Worm (Caenorhabditis elegans): ENCODE measurements around the gene D2096.12.

Gene D2096.12

DNA sequence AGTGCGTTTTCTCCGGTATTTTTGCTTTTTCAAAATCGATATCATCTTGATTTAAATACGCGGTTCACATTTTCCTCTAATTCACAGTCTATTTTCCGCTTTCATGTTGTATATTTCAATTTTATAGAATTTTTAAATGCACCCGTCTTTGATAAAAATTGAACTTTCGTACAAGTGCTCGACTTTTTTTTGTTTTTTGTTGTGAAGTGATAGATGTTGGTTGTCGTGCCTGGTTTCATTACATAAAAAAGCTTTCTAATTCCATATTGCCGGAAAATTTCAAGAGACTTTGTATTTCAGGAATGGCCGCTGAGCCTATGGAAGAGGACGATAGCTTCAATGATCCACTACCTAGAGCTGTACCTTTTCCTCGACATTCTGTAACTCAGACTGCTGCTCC is at the start of gene D2096.12:
TSS of gene D2096.12 (plus strand) at position 301 of the 400 bp plus-strand sequence.
- TF ChIP-seq sem-2 (GFP tag; optimal IDR thresholded peaks at IDR 0.05), result no peak
- TF ChIP-seq pha-4 (tag; optimal IDR thresholded peaks at IDR 0.05), result no peak
- no peak for TF ChIP-seq tbx-8 (GFP tag; optimal IDR thresholded peaks at IDR 0.05)
- no peak for TF ChIP-seq sptf-1 (tag; optimal IDR thresholded peaks at IDR 0.05)
- TF ChIP-seq ces-1 (GFP tag; optimal IDR thresholded peaks at IDR 0.05), result no peak
- no peak for TF ChIP-seq snpc-4 (tag; optimal IDR thresholded peaks at IDR 0.05)
- TF ChIP-seq zip-8 (tag; optimal IDR thresholded peaks at IDR 0.05), result no peak
- no peak for TF ChIP-seq nhr-28 (tag; optimal IDR thresholded peaks at IDR 0.05)
- no peak for TF ChIP-seq lsy-2 (tag; optimal IDR thresholded peaks at IDR 0.05)
- TF ChIP-seq bed-3 (GFP tag; optimal IDR thresholded peaks at IDR 0.05), result no peak
- no peak for TF ChIP-seq nhr-76 (tag; optimal IDR thresholded peaks at IDR 0.05)
- no peak for TF ChIP-seq ceh-43 (GFP tag; optimal IDR thresholded peaks at IDR 0.05)
- no peak for TF ChIP-seq unc-120 (tag; optimal IDR thresholded peaks at IDR 0.05; ENCODE audit: poor library complexity, severe bottlenecking)
- TF ChIP-seq unc-62 (GFP tag; optimal IDR thresholded peaks at IDR 0.05), result no peak
- no peak for TF ChIP-seq elt-3 (tag; optimal IDR thresholded peaks at IDR 0.05)
- TF ChIP-seq mls-2 (tag; optimal IDR thresholded peaks at IDR 0.05), result no peak
- TF ChIP-seq ceh-39 (tag; optimal IDR thresholded peaks at IDR 0.05), result no peak
- TF ChIP-seq ceh-83 (GFP tag; optimal IDR thresholded peaks at IDR 0.05), result no peak

DNA sequence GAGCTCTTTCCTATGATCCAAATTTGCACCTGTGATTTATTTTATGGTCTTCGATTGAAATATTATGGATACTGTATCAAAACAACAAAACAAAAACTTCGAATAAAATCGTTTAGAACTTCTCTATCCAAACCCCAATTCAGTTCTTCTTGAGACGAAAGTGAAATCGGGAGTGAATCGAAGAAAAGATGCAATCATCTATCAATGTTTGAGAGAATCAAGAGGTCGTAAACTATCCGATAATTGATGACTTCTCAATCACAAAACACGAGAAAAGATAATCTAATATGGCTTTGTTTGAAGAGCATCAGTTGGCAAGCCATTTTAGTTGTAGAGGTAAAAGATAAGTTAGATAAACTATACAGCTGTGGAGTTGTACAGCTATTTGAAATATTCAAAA is 45.5 kb upstream of the D2096.12 start:
- TF ChIP-seq unc-62 (GFP tag; optimal IDR thresholded peaks at IDR 0.05), result no peak

DNA sequence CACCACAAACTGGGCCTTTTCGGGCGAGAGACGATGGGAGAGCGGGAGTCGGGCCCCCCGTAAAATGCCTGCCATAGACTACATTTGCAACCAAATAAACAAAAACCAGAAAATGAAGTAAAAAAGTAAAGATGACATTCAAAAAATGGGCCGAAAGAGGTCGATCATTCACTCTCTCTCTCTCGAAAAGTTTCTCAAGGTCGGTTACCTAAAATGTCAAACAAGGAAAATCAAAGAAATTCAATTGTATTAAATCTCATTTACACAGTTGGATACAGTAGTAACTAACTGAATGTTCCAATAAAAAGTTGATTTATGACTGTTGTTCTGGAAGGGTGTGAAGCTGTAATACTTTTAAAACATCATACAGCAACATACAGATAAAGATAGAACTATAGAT is 44.5 kb upstream of the D2096.12 start:
- no peak for TF ChIP-seq elt-1 (tag; optimal IDR thresholded peaks at IDR 0.05; ENCODE audit: borderline replicate concordance, insufficient read depth)
- no peak for TF ChIP-seq nhr-12 (tag; optimal IDR thresholded peaks at IDR 0.05)
- TF ChIP-seq mep-1 (tag; optimal IDR thresholded peaks at IDR 0.05), result no peak
- no peak for TF ChIP-seq ztf-11 (tag; optimal IDR thresholded peaks at IDR 0.05)
- TF ChIP-seq pha-4 (tag; optimal IDR thresholded peaks at IDR 0.05), result no peak
- no peak for TF ChIP-seq ceh-39 (tag; optimal IDR thresholded peaks at IDR 0.05)
- TF ChIP-seq ceh-83 (GFP tag; optimal IDR thresholded peaks at IDR 0.05), result no peak
- no peak for TF ChIP-seq tbx-8 (GFP tag; optimal IDR thresholded peaks at IDR 0.05)
- TF ChIP-seq lsy-2 (tag; optimal IDR thresholded peaks at IDR 0.05), result no peak
- no peak for TF ChIP-seq blmp-1 (tag; optimal IDR thresholded peaks at IDR 0.05)
- no peak for TF ChIP-seq sptf-1 (tag; optimal IDR thresholded peaks at IDR 0.05)
- no peak for TF ChIP-seq ces-1 (GFP tag; optimal IDR thresholded peaks at IDR 0.05)
- no peak for TF ChIP-seq unc-62 (GFP tag; optimal IDR thresholded peaks at IDR 0.05)
- no peak for TF ChIP-seq ceh-43 (GFP tag; optimal IDR thresholded peaks at IDR 0.05)
- TF ChIP-seq bed-3 (GFP tag; optimal IDR thresholded peaks at IDR 0.05), result no peak
- TF ChIP-seq unc-120 (tag; optimal IDR thresholded peaks at IDR 0.05; ENCODE audit: poor library complexity, severe bottlenecking), result no peak
- no peak for TF ChIP-seq elt-3 (tag; optimal IDR thresholded peaks at IDR 0.05)
- no peak for TF ChIP-seq flh-1 (GFP tag; optimal IDR thresholded peaks at IDR 0.05)

DNA sequence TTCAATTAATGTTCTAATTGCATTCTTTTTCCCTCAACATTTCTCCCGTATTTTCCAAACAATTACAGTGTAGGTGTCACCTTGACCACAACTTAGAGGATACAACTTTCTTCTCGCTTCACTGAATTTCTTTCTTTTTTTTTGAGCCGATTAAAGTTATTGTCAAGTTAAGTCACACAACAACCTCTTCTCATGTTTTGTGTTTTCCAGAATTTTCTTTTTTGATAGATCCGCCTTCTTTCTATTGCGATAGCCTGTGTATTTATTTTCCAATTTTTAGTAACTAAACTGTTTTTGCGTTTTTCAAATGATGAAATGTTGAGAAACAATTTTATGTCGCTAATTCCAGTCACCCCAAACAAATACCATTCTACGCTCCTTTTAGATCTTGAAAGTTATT is 37.6 kb upstream of the D2096.12 start, which contains the start of gene F35H10.3:
TSS of gene F35H10.3 (plus strand) at position 301 of the 400 bp plus-strand sequence.
- TF ChIP-seq ceh-39 (tag; optimal IDR thresholded peaks at IDR 0.05) (no peak), hlh-1 (tag; optimal IDR thresholded peaks at IDR 0.05) (no peak), snpc-4 (tag; optimal IDR thresholded peaks at IDR 0.05) (no peak)

DNA sequence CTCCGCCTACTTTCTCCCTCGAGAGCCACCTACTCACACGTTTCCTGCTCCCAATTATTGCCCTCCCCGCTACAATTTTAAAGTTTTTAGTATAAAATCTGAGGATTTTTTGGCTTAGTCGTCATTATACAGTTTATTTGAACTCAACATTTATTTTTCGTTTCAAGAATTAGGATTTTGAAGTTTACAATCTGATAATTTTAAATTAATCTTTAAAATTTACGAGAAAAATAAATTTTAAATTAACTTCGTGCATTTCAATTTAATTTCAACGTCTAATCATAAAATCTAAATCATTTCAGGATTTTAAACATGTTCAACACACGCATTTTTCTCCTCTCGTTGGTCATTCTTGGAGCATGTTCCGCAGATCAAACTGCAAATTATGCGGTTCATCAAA is 34.4 kb upstream of the D2096.12 start, which contains the start of gene F35H10.2:
TSS of gene F35H10.2 (plus strand) at position 301 of the 400 bp plus-strand sequence.
- TF ChIP-seq flh-1 (GFP tag; optimal IDR thresholded peaks at IDR 0.05) (no peak), unc-62 (GFP tag; optimal IDR thresholded peaks at IDR 0.05) (no peak), lin-13 (tag; optimal IDR thresholded peaks at IDR 0.05) (no peak), M03D4.4 (tag; optimal IDR thresholded peaks at IDR 0.05) (no peak), ceh-39 (tag; optimal IDR thresholded peaks at IDR 0.05) (no peak), cnd-1 (tag; optimal IDR thresholded peaks at IDR 0.05) (no peak), lin-32 (GFP tag; optimal IDR thresholded peaks at IDR 0.05) (no peak), ceh-43 (GFP tag; optimal IDR thresholded peaks at IDR 0.05) (no peak), nhr-76 (tag; optimal IDR thresholded peaks at IDR 0.05) (no peak), sem-2 (GFP tag; optimal IDR thresholded peaks at IDR 0.05) (no peak), elt-1 (tag; optimal IDR thresholded peaks at IDR 0.05; ENCODE audit: borderline replicate concordance, insufficient read depth) (no peak), snpc-4 (tag; optimal IDR thresholded peaks at IDR 0.05) (no peak), ces-1 (GFP tag; optimal IDR thresholded peaks at IDR 0.05) (no peak), blmp-1 (tag; optimal IDR thresholded peaks at IDR 0.05) (no peak), zip-8 (tag; optimal IDR thresholded peaks at IDR 0.05) (no peak), hlh-1 (tag; optimal IDR thresholded peaks at IDR 0.05) (no peak)

All from whole organism, mixed stage, embryonic.